Fruit fly (Drosophila melanogaster): ENCODE measurements around the gene neur.
A peak's percentile ranks its signal among the peaks of the same experiment; 100 is the strongest.

- TF ChIP-seq Dfd (GFP tag; optimal IDR thresholded peaks at IDR 0.05) (no peak), h (GFP tag; optimal IDR thresholded peaks at IDR 0.05) (peak; percentile 74), OdsH (GFP tag; optimal IDR thresholded peaks at IDR 0.05) (peak; percentile 32), Mio (GFP tag; optimal IDR thresholded peaks at IDR 0.05) (no peak), dmrt93B (GFP tag; optimal IDR thresholded peaks at IDR 0.05) (peak; percentile 40), Vsx2 (GFP tag; optimal IDR thresholded peaks at IDR 0.05; ENCODE audit: partially characterized antibody) (no peak), GATAd (GFP tag; optimal IDR thresholded peaks at IDR 0.05) (no peak), Myc (optimal IDR thresholded peaks at IDR 0.05) (no peak), Hnf4 (GFP tag; optimal IDR thresholded peaks at IDR 0.05) (peak; percentile 18), ey (GFP tag; optimal IDR thresholded peaks at IDR 0.05) (peak; percentile 58), Rel (GFP tag; optimal IDR thresholded peaks at IDR 0.05) (peak; percentile 42), Rel (tag; optimal IDR thresholded peaks at IDR 0.05) (no peak), brk (GFP tag; optimal IDR thresholded peaks at IDR 0.05) (peak; percentile 57)
Measured at dm6 chr3R:8978768-8979167, 60.5 kb downstream of the neur start.

Measured in whole organism, wandering third instar larva.